Worm (Caenorhabditis elegans): ENCODE data around the gene tbg-1.

ce11 chrIII:9595563-9595962, 33.4 kb downstream of the tbg-1 start, which contains the start of gene rom-2:
- TF ChIP-seq dao-5 (tag; optimal IDR thresholded peaks at IDR 0.05) (no peak), W03F9.2 (tag; optimal IDR thresholded peaks at IDR 0.05) (no peak)
